Worm (Caenorhabditis elegans) whole organism, L4 larva: ENCODE results near the gene F15A4.2.

Source experiments
- Y48G9A.11 ChIP-seq: fragments of 200-800 bp; sonication (Bioruptor generic); IDR thresholded peaks from 2 replicates; pipeline ENCODE4 v1.3.6; 2022; ENCODE audit warnings: missing genetic modification reagents, missing genetic modification characterization, missing compliant biosample characterization
- aha-1 ChIP-seq: fragments of 150-350 bp; peaks from one replicate; lab custom pipeline; 2014; ENCODE audit warnings: missing biosample characterization, missing genetic modification characterization
- aly-2 ChIP-seq: sonication (generic microtip); optimal IDR thresholded peaks from 2 replicates; lab custom pipeline; 2018; ENCODE audit warnings: missing biosample characterization, missing genetic modification characterization
- mep-1 ChIP-seq: fragments of 150-350 bp; sonication (generic microtip); optimal IDR thresholded peaks from 3 replicates; lab custom pipeline; 2014; ENCODE audit warnings: missing biosample characterization, missing genetic modification characterization

- TF ChIP-seq aly-2 (tag; lab: Kevin White, UChicago): no peak
- no peak for TF ChIP-seq mep-1 (tag; lab: Kevin White, UChicago)
- no peak for TF ChIP-seq aha-1 (tag; lab: Kevin White, UChicago)
- TF ChIP-seq Y48G9A.11: no peak
Measured at ce11 chrII:12432356-12432755, 30.0 kb upstream of the F15A4.2 start, which contains the start of gene dct-12.
